Fruit fly (Drosophila melanogaster) Kc167 (cell line): ENCODE measurements around the gene MtnA.

Experiments
- Myc ChIP-seq: fragments of >200 bp; optimal IDR thresholded peaks from 2 replicates; lab custom pipeline; 2017; ENCODE audit warnings: missing external identifiers
- Sin3A ChIP-seq: fragments of >200 bp; optimal IDR thresholded peaks from 2 replicates; lab custom pipeline; 2018; ENCODE audit warnings: missing external identifiers
- h ChIP-seq: fragments of >200 bp; optimal IDR thresholded peaks from 3 replicates; lab custom pipeline; 2018; ENCODE audit warnings: missing external identifiers
- insv ChIP-seq: fragments of >200 bp; optimal IDR thresholded peaks from 3 replicates; lab custom pipeline; 2018; ENCODE audit warnings: missing external identifiers
- psq ChIP-seq: fragments of >200 bp; optimal IDR thresholded peaks from 2 replicates; lab custom pipeline; 2017; ENCODE audit warnings: missing external identifiers
- ttk ChIP-seq: sonication (Bioruptor generic); optimal IDR thresholded peaks from 2 replicates; lab custom pipeline; 2017; ENCODE audit warnings: missing external identifiers

MtnA gene

DNA sequence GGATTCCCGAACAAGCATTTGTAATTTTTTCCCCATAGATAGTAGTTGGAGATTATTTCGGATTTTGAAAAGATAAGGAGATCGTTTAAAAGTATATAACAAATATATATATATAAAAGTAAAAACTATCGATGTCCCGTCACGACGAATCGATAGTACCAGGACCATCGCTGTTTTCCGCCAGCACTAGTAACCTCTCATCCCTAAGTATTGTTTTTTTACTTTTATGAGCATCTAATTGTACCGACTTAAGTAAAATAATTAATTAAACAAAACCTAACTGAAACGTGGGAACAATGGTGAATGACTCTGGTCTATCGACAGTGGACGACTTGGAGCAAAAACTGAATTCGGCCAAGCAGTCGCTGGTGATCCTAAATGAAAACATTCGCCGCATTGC, 43.5 kb downstream of the MtnA start, which contains the start of gene Pnn:
Gene Pnn (plus strand): TSS at position 187 of the 400 bp plus-strand sequence.
- TF ChIP-seq Sin3A (lab: Kevin White, UChicago) (no peak), insv (no peak)

DNA sequence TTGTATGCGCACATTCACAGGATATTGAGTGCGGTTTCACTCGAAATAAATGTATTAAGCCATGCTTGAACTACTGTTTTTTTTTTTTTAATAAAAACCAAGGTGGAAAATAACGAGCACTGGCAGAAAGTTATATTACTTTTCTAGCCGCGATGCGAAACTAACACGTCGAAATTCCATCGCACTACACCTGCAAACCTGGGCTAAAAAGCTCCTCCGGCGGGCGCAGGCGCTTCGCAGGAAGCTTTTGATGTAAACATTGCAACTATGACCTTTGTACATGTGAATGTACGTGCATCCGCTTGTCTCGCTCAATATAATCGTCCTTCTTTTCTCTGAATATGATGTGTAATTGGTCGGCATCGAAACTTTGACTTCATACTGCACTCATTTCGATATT, 44.4 kb downstream of the MtnA start, which contains the start of gene side-VII:
Gene side-VII (minus strand): TSS at position 187 of the 400 bp plus-strand sequence.
- no peak for TF ChIP-seq Sin3A (lab: Kevin White, UChicago)
- no peak for TF ChIP-seq ttk
- no peak for TF ChIP-seq insv
- TF ChIP-seq psq (lab: Kevin White, UChicago): no peak
- no peak for TF ChIP-seq h
- no peak for TF ChIP-seq Myc (lab: Kevin White, UChicago)

DNA sequence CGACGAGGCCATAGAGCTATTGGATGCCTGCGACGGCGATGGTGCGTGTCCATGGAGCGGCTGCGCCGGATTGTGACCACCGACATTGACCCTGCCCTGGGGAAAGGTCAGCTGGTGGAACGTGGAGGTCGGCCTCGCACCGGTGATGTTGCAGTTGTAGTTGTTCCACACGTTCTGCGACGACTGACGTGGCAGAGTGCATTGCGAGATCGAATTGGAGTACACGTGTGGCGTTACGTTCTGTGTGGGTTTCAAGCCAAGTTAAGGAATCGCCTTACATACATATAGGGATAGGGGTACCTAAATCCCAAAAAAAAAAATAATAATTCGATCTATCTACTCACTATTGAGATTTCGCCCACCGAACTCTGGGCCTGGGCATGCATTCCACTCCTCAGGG, 49.0 kb downstream of the MtnA start:
- no peak for TF ChIP-seq Myc (lab: Kevin White, UChicago)
- no peak for TF ChIP-seq h
- no peak for TF ChIP-seq ttk
- TF ChIP-seq psq (lab: Kevin White, UChicago): no peak
- TF ChIP-seq insv: no peak
- TF ChIP-seq Sin3A (lab: Kevin White, UChicago): no peak
